Fruit fly (Drosophila melanogaster) whole organism, larva: ENCODE data around the gene Art8.

Experiments used
- noc ChIP-seq: fragments of 200-800 bp; sonication (Bioruptor generic); optimal IDR thresholded peaks from 3 replicates; lab custom pipeline; 2019; ENCODE audit warnings: missing biosample characterization, mild to moderate bottlenecking, missing genetic modification characterization, moderate library complexity

Art8 gene

dm6 chr2L:11010999-11011398 is at the start of gene Art8, which contains the start of gene dUTPase:
Gene Art8 (minus strand): TSS chr2L:11011086.
Gene dUTPase (plus strand): TSS chr2L:11011312.
- peak; percentile 46 for TF ChIP-seq noc (tag; lab: Kevin White, UChicago)

dm6 chr2L:11059206-11059605 is 48.3 kb upstream of the Art8 start:
- TF ChIP-seq noc (tag; lab: Kevin White, UChicago), result no peak

dm6 chr2L:11058111-11058665 is 47.3 kb upstream of the Art8 start:
- no peak for TF ChIP-seq noc (tag; lab: Kevin White, UChicago)

dm6 chr2L:11057333-11058110 is 46.6 kb upstream of the Art8 start:
- peak; percentile 89 for TF ChIP-seq noc (tag; lab: Kevin White, UChicago)

- no peak for TF ChIP-seq noc (tag; lab: Kevin White, UChicago)
These were observed 46.0 kb upstream of the Art8 start for dm6 chr2L:11056791-11057332.

- no peak for TF ChIP-seq noc (tag; lab: Kevin White, UChicago)
These were observed 42.3 kb upstream of the Art8 start for dm6 chr2L:11053018-11053807.

dm6 chr2L:11052493-11052788 is 41.6 kb upstream of the Art8 start:
- no peak for TF ChIP-seq noc (tag; lab: Kevin White, UChicago)

dm6 chr2L:11051644-11052492 is 41.0 kb upstream of the Art8 start:
- no peak for TF ChIP-seq noc (tag; lab: Kevin White, UChicago)

- no peak for TF ChIP-seq noc (tag; lab: Kevin White, UChicago)
These were observed 38.8 kb upstream of the Art8 start for dm6 chr2L:11049723-11050122.

dm6 chr2L:11048307-11048706 is 37.4 kb upstream of the Art8 start:
- TF ChIP-seq noc (tag; lab: Kevin White, UChicago), result no peak

dm6 chr2L:11046051-11046450 is 35.2 kb upstream of the Art8 start:
- no peak for TF ChIP-seq noc (tag; lab: Kevin White, UChicago)

dm6 chr2L:11045467-11045914 is 34.6 kb upstream of the Art8 start:
- TF ChIP-seq noc (tag; lab: Kevin White, UChicago), result no peak

dm6 chr2L:11044678-11045466 is 34.0 kb upstream of the Art8 start:
- TF ChIP-seq noc (tag; lab: Kevin White, UChicago), result peak; percentile 68

- TF ChIP-seq noc (tag; lab: Kevin White, UChicago), result no peak
These were observed 30.9 kb upstream of the Art8 start for dm6 chr2L:11041785-11042184.
